Worm (Caenorhabditis elegans) whole organism, early embryonic: Measurements from ENCODE around the gene pes-5.

Experiments
- F13C5.2 ChIP-seq: sonication (generic microtip); optimal IDR thresholded peaks from 2 replicates; lab custom pipeline; 2017; ENCODE audit warnings: mild to moderate bottlenecking, missing genetic modification characterization, inconsistent platforms, missing compliant biosample characterization
- aly-1 ChIP-seq: sonication (generic microtip); optimal IDR thresholded peaks from 2 replicates; lab custom pipeline; 2016; ENCODE audit warnings: missing genetic modification characterization, missing compliant biosample characterization
- ama-1 ChIP-seq: fragments of 150-350 bp; optimal IDR thresholded peaks from 2 replicates; lab custom pipeline; 2014
- hmbx-1 ChIP-seq: sonication (generic microtip); optimal IDR thresholded peaks from 2 replicates; lab custom pipeline; 2016; ENCODE audit warnings: mild to moderate bottlenecking, missing genetic modification characterization, missing compliant biosample characterization

DNA sequence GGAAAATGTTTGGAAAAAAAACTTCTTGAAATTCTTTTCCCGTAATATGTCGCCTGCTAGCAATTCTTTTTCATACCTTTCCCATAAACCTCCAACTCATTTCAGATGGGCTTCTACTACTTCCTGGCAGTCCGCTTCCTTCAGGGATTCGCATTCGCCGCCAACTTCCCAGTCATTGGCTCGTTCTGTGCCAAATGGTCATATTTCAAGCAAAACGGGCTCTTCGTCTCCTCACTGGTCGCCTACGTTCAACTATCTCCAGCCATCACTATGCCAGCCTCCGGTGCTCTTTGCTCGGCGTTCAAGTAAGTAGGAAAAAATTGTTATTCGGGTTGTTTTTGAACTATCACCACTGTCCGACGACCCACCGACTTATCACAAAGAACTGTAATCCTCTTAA, 14.3 kb upstream of the pes-5 start:
- TF ChIP-seq aly-1 = no peak
- TF ChIP-seq F13C5.2 (tag; lab: Kevin White, UChicago) = no peak
- no peak for TF ChIP-seq hmbx-1 (tag; lab: Kevin White, UChicago)
- TF ChIP-seq ama-1 = no peak
